Fruit fly (Drosophila melanogaster) whole organism, adult: ENCODE data around the gene CG13457.

Source experiments
- CG11617 ChIP-seq: fragments of 200-800 bp; sonication (Bioruptor generic); optimal IDR thresholded peaks from 2 replicates; lab custom pipeline; 2017; ENCODE audit warnings: mild to moderate bottlenecking, missing biosample characterization, missing genetic modification reagents, missing genetic modification characterization
- CG12768 ChIP-seq: fragments of 200-800 bp; sonication (Bioruptor generic); optimal IDR thresholded peaks from 2 replicates; lab custom pipeline; 2017; ENCODE audit warnings: missing biosample characterization, missing genetic modification characterization, mild to moderate bottlenecking, moderate library complexity, missing genetic modification reagents
- CG14711 ChIP-seq: fragments of 200-800 bp; sonication (Bioruptor generic); optimal IDR thresholded peaks from 2 replicates; lab custom pipeline; 2018; ENCODE audit warnings: missing biosample characterization, mild to moderate bottlenecking, missing genetic modification characterization, moderate library complexity
- CG1620 ChIP-seq: fragments of 200-800 bp; sonication (Bioruptor generic); optimal IDR thresholded peaks from 2 replicates; lab custom pipeline; 2016; ENCODE audit warnings: missing biosample characterization, missing genetic modification characterization
- CG33017 ChIP-seq: fragments of 200-800 bp; sonication (Bioruptor generic); optimal IDR thresholded peaks from 2 replicates; lab custom pipeline; 2018; ENCODE audit warnings: missing biosample characterization, mild to moderate bottlenecking, missing genetic modification characterization, moderate library complexity
- CG5204 ChIP-seq: fragments of 200-800 bp; sonication (Bioruptor generic); optimal IDR thresholded peaks from 2 replicates; lab custom pipeline; 2016; ENCODE audit warnings: missing biosample characterization, missing genetic modification characterization
- CG7045 ChIP-seq: fragments of 200-800 bp; sonication (Bioruptor generic); optimal IDR thresholded peaks from 2 replicates; lab custom pipeline; 2017; ENCODE audit warnings: missing biosample characterization, mild to moderate bottlenecking, missing genetic modification characterization
- CG7101 ChIP-seq: fragments of 200-800 bp; sonication (Bioruptor generic); optimal IDR thresholded peaks from 2 replicates; lab custom pipeline; 2018; ENCODE audit warnings: missing biosample characterization, mild to moderate bottlenecking, missing genetic modification characterization, moderate library complexity
- Clk ChIP-seq: fragments of 200-800 bp; sonication (Bioruptor generic); optimal IDR thresholded peaks from 2 replicates; lab custom pipeline; 2017; ENCODE audit warnings: missing biosample characterization, missing genetic modification characterization
- Crg-1 ChIP-seq: fragments of 200-800 bp; sonication (Bioruptor generic); optimal IDR thresholded peaks from 2 replicates; lab custom pipeline; 2016; ENCODE audit warnings: missing biosample characterization, missing genetic modification characterization
- Hr96 ChIP-seq: fragments of 200-800 bp; sonication (Bioruptor generic); optimal IDR thresholded peaks from 2 replicates; lab custom pipeline; 2016; ENCODE audit warnings: missing biosample characterization, missing genetic modification characterization
- Mnt ChIP-seq: fragments of 200-800 bp; sonication (Bioruptor generic); optimal IDR thresholded peaks from 2 replicates; lab custom pipeline; 2016; ENCODE audit warnings: missing biosample characterization, mild to moderate bottlenecking, missing genetic modification characterization
- bab1 ChIP-seq: fragments of 200-800 bp; sonication (Bioruptor generic); optimal IDR thresholded peaks from 3 replicates; lab custom pipeline; 2019; ENCODE audit warnings: missing biosample characterization, mild to moderate bottlenecking, missing genetic modification characterization, moderate library complexity
- cic ChIP-seq: fragments of 200-800 bp; sonication (Bioruptor generic); optimal IDR thresholded peaks from 2 replicates; lab custom pipeline; 2017; ENCODE audit warnings: missing biosample characterization, mild to moderate bottlenecking, missing genetic modification characterization, moderate library complexity
- cnc ChIP-seq, 2 experiments: fragments of >200 bp; optimal IDR thresholded peaks; 2 replicates each; lab custom pipeline; 2017
- kay ChIP-seq: fragments of 200-800 bp; sonication (Bioruptor generic); peaks from one replicate; lab custom pipeline; 2016; ENCODE audit warnings: missing biosample characterization, missing genetic modification characterization, borderline replicate concordance
- ovo ChIP-seq: fragments of 200-800 bp; sonication (Bioruptor generic); optimal IDR thresholded peaks from 2 replicates; lab custom pipeline; 2016; ENCODE audit warnings: missing biosample characterization, missing genetic modification characterization
- pad ChIP-seq: fragments of 200-800 bp; sonication (Bioruptor generic); optimal IDR thresholded peaks from 3 replicates; lab custom pipeline; 2017; ENCODE audit warnings: missing biosample characterization, missing genetic modification characterization, mild to moderate bottlenecking, moderate library complexity, missing genetic modification reagents
- tj ChIP-seq: fragments of 200-800 bp; sonication (Bioruptor generic); optimal IDR thresholded peaks from 3 replicates; lab custom pipeline; 2017; ENCODE audit warnings: missing biosample characterization, mild to moderate bottlenecking, missing genetic modification characterization, moderate library complexity
- toe ChIP-seq: fragments of 200-800 bp; sonication (Bioruptor generic); optimal IDR thresholded peaks from 2 replicates; lab custom pipeline; 2016; ENCODE audit warnings: missing biosample characterization, missing genetic modification characterization

The CG13457 gene

DNA sequence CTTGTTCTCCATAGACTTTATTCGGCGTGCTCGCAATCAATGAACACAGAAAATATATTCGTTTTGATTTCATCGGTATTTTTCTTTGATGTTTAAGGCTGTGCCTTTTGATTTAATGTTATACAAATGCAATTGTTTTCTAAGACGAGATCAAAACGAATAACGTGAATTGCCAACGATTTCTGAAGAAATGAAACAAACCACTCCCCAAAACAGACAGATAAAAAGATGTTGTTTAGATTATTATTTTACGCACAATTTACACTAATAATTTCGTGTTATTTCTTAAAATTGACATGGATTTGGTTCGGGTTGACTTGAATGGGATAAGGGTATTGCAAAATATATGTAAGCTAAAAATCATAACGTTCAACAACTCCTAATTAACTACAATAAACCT lies at the start of gene CG13457:
Gene CG13457, minus strand, starts transcription at position 101 of the 400 bp plus-strand sequence.
- TF ChIP-seq CG7101 (no peak), CG1620 (GFP tag; lab: Kevin White, UChicago) (no peak), CG5204 (GFP tag; lab: Kevin White, UChicago) (no peak), Clk (GFP tag; lab: Kevin White, UChicago) (no peak), CG12768 (GFP tag; lab: Kevin White, UChicago) (no peak), kay (no peak), toe (GFP tag; lab: Kevin White, UChicago) (no peak), CG11617 (no peak), Hr96 (GFP tag; lab: Kevin White, UChicago) (no peak), CG7045 (GFP tag; lab: Kevin White, UChicago) (no peak), bab1 (GFP tag; lab: Kevin White, UChicago) (no peak), pad (no peak)

DNA sequence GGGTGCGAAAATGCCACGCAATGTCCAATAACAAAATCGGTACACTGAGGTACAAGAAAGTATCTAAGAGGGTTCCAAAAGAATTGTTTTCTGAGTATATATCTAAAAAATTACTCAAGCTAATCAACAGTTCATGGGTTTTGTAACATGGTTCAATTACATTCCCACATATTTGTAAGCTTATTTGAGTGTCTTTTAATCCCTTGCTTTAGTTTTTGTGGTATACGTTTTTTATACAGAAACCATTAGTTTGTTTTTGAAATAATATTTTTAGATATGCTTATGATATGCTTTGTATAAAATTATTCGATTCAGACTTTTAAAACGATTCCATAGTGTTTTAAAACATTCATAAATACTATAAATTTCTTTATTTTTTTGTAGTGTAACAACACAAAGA lies 49.6 kb upstream of the CG13457 start:
- TF ChIP-seq CG7045 (GFP tag; lab: Kevin White, UChicago) (no peak), CG33017 (tag; lab: Kevin White, UChicago) (no peak), CG14711 (tag; lab: Kevin White, UChicago) (no peak), CG12768 (GFP tag; lab: Kevin White, UChicago) (no peak), pad (no peak), toe (GFP tag; lab: Kevin White, UChicago) (no peak), kay (no peak), Hr96 (GFP tag; lab: Kevin White, UChicago) (no peak), cic (no peak), Crg-1 (GFP tag; lab: Kevin White, UChicago) (no peak), CG1620 (GFP tag; lab: Kevin White, UChicago) (no peak), CG11617 (no peak), cnc (optimal IDR thresholded peaks at IDR 0.05; lab: Kevin White, UChicago) (no peak), ovo (GFP tag; lab: Kevin White, UChicago) (no peak), CG7101 (no peak), bab1 (GFP tag; lab: Kevin White, UChicago) (no peak), tj (GFP tag; lab: Kevin White, UChicago) (no peak), Mnt (no peak)

DNA sequence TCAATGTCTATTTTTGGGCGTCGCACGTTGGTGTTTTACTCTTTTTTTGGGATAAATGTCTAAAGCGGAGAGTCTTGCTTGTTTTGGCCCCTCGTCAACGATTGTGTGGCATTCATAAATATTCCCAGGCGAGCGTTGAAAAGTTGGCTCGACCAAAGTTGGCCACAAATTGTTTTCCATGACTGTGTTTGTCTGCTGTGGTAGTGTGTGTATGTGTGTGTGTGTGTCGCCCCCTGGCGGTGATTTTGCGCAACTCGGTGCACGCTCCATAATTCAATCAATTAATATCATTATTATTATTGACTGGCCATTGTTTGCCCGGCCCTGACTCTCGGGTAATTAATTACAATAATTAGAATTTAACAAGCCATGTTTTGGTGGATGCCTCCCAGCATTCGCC lies 47.4 kb upstream of the CG13457 start:
- TF ChIP-seq Crg-1 (GFP tag; lab: Kevin White, UChicago) (no peak), Clk (GFP tag; lab: Kevin White, UChicago) (no peak), bab1 (GFP tag; lab: Kevin White, UChicago) (no peak)

DNA sequence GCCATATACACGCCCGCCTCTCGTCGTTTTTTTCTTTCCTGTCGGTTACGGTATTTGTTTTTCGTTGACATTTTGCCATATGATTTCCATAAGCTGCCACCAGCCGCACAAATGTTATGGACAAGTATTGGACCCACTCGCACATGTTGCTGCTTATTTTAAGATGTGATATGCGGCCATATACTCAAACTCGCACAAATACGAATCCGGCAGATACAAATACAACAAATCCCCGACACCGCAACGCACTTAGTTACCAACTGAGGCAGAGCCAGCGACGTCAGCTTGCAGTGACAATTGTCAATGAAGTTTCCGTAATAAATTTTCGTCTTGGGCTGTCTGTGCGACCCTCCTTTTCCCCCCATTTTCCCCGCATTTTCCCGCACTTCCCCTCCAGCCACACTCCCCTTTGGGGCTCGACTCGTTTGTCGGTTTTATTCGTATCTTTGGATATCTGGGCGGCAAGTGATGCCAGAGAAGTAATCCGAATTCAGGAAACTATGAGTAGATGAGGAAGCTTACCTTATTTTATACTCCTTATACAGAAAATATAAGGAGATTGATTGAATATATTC lies 45.5 kb upstream of the CG13457 start:
- TF ChIP-seq tj (GFP tag; lab: Kevin White, UChicago) (no peak), cnc (optimal IDR thresholded peaks at IDR 0.05; lab: Kevin White, UChicago) (no peak), pad (no peak), CG33017 (tag; lab: Kevin White, UChicago) (no peak), kay (no peak), CG14711 (tag; lab: Kevin White, UChicago) (no peak), Crg-1 (GFP tag; lab: Kevin White, UChicago) (no peak), ovo (GFP tag; lab: Kevin White, UChicago) (no peak), CG11617 (no peak), Mnt (no peak), CG12768 (GFP tag; lab: Kevin White, UChicago) (no peak), CG5204 (GFP tag; lab: Kevin White, UChicago) (no peak), bab1 (GFP tag; lab: Kevin White, UChicago) (no peak), Clk (GFP tag; lab: Kevin White, UChicago) (no peak), CG7101 (no peak), CG1620 (GFP tag; lab: Kevin White, UChicago) (no peak), toe (GFP tag; lab: Kevin White, UChicago) (no peak), Hr96 (GFP tag; lab: Kevin White, UChicago) (no peak), cic (no peak)

DNA sequence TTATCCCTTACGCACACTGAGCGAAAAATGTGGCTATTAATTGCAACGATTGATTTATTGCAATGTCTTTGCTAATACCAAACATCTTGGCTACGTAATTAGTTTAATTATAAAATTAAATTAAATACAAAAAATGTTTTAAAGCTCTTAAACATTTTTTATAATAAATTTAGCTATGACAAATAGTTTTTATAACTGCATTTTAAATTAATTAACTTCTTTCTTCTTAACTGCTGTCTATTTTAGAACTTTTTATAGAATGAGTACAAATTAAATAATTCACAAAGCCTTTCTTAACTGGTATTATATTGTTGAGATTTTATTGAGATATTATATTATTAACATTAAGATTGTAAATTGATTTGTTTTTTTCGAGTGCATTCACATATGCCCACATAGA lies 43.6 kb upstream of the CG13457 start:
- no peak for TF ChIP-seq CG7045 (GFP tag; lab: Kevin White, UChicago)

DNA sequence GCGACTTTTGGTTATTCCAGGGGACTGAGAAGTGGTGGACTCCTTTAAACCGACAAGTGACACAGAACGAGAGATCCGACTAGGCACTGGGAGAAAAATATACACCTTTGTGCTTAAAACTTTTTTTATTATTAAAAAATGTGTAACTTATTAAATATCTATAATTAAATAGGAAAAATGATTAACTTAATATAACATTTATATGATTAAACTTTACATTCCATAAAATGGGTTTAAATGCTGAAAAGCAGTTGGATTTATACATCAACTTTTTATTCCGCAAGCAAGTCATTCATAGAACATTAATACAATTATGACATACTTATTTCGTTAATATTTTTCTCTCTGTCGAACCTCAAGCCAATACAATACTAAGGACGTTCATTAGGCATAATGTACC lies 42.9 kb upstream of the CG13457 start:
- TF ChIP-seq ovo (GFP tag; lab: Kevin White, UChicago) (no peak), CG14711 (tag; lab: Kevin White, UChicago) (no peak), CG5204 (GFP tag; lab: Kevin White, UChicago) (no peak), CG7101 (no peak), Crg-1 (GFP tag; lab: Kevin White, UChicago) (no peak), Hr96 (GFP tag; lab: Kevin White, UChicago) (no peak), tj (GFP tag; lab: Kevin White, UChicago) (no peak), CG1620 (GFP tag; lab: Kevin White, UChicago) (no peak), CG7045 (GFP tag; lab: Kevin White, UChicago) (no peak), CG12768 (GFP tag; lab: Kevin White, UChicago) (no peak), CG33017 (tag; lab: Kevin White, UChicago) (no peak), cnc (optimal IDR thresholded peaks at IDR 0.05; lab: Kevin White, UChicago) (no peak), CG11617 (no peak), kay (no peak), bab1 (GFP tag; lab: Kevin White, UChicago) (no peak), cic (no peak), Clk (GFP tag; lab: Kevin White, UChicago) (no peak)
